Worm (Caenorhabditis elegans): ENCODE measurements around the gene nhr-145.

Gene nhr-145

DNA sequence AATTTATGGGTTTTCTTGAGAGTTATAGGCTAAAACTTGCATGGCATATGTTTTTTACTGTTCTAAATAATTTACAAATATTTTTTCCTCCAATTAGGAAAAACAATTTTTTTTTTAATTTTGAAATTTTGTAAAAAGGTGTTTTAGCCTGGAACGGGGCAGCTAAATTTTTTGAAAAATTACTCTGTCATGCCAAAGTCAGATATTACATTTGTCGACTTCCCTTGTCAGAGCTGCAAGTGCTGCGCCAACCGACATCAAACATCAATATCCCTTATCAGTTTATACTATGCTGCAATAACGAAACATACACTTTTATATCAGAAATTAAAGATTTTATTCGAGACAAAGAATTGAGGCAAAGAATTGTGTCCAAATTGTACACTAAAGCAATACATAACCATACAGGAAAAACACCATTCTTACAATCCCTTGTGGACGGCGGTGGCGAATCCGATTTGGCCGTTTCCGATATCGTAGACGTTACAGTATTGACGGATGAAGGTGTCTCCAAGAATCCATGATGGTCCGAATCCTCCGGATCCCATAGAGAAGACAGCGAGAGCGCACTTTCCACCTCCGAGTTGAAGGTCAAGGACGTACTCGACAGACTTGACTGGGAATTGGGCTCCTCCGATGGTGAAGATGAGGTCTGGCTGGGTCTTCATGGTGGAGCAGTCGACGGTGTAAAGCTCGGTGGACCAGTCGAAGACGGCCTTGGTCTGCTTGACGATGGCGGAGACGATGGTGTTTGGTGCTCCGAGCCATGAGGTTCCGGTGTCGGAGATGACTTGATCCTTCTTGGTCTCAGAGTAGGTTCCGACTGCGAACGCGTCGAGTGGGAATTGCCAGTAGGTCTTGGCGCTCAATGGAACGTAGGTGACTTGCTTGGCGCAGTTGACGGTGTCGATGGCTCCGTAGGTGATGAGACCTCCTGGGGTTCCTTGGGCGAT lies 38.1 kb upstream of the nhr-145 start:
- TF ChIP-seq arid-1 (GFP tag; conservative IDR thresholded peaks at IDR 0.05) = no peak
- no peak for TF ChIP-seq egl-43 (GFP tag; IDR thresholded peaks at IDR 0.05)
- TF ChIP-seq pha-4 (GFP tag; IDR thresholded peaks at IDR 0.05) = peak; percentile 35; the same call in 1 of the 2 replicates
- TF ChIP-seq pha-4 (tag; optimal IDR thresholded peaks at IDR 0.05) = no peak
- no peak for TF ChIP-seq nhr-237 (tag; optimal IDR thresholded peaks at IDR 0.05)
- no peak for TF ChIP-seq lin-29 (GFP tag; IDR thresholded peaks at IDR 0.05)
- TF ChIP-seq mep-1 (tag; optimal IDR thresholded peaks at IDR 0.05) = peak; percentile 11
- TF ChIP-seq dve-1 (tag; optimal IDR thresholded peaks at IDR 0.05; ENCODE audit: insufficient read depth) = peak; percentile 80
- TF ChIP-seq duxl-1 (tag; optimal IDR thresholded peaks at IDR 0.05; ENCODE audit: poor library complexity) = no peak
- no peak for TF ChIP-seq lin-1 (GFP tag; IDR thresholded peaks at IDR 0.05)
- no peak for TF ChIP-seq Y5F2A.4 (GFP tag; optimal IDR thresholded peaks at IDR 0.05)
- TF ChIP-seq dmd-6 (GFP tag; IDR thresholded peaks at IDR 0.05) = peak; percentile 29; the same call in 1 of the 2 replicates
- TF ChIP-seq lin-39 (tag; optimal IDR thresholded peaks at IDR 0.05) = no peak
- TF ChIP-seq ceh-28 (tag; optimal IDR thresholded peaks at IDR 0.05) = no peak
- TF ChIP-seq Y48G9A.11 (GFP tag; IDR thresholded peaks at IDR 0.05) = no peak
- no peak for TF ChIP-seq F26F4.8 (GFP tag; conservative IDR thresholded peaks at IDR 0.05)
- TF ChIP-seq daf-8 (GFP tag; IDR thresholded peaks at IDR 0.05) = no peak
- TF ChIP-seq set-16 (GFP tag; IDR thresholded peaks at IDR 0.05) = peak; percentile 80
- TF ChIP-seq nhr-102 (tag; optimal IDR thresholded peaks at IDR 0.05) = peak; percentile 22
- no peak for TF ChIP-seq F37D6.2 (tag; optimal IDR thresholded peaks at IDR 0.05)
- TF ChIP-seq zfp-3 (GFP tag; conservative IDR thresholded peaks at IDR 0.05) = peak; percentile 83; the same call in 1 of the 2 replicates
- TF ChIP-seq unc-62 (GFP tag; optimal IDR thresholded peaks at IDR 0.05 in 1 of 2) = peak in 1 of 2 experiments; percentile 59
- TF ChIP-seq unc-62 (tag; optimal IDR thresholded peaks at IDR 0.05) = no peak
- peak; percentile 26 for TF ChIP-seq pqm-1 (tag; optimal IDR thresholded peaks at IDR 0.05)
- no peak for TF ChIP-seq fos-1 (tag; optimal IDR thresholded peaks at IDR 0.05)
- TF ChIP-seq mdt-29 (GFP tag; IDR thresholded peaks at IDR 0.05) = no peak
- no peak for TF ChIP-seq D1046.2 (GFP tag; IDR thresholded peaks at IDR 0.05)
- no peak for TF ChIP-seq spr-1 (tag; optimal IDR thresholded peaks at IDR 0.05)
- TF ChIP-seq aha-1 (tag) = peak; percentile 91
- no peak for TF ChIP-seq sdz-12 (GFP tag; optimal IDR thresholded peaks at IDR 0.05)
- TF ChIP-seq dmd-9 (GFP tag; IDR thresholded peaks at IDR 0.05) = no peak
- TF ChIP-seq nhr-25 (tag; optimal IDR thresholded peaks at IDR 0.05; ENCODE audit: borderline replicate concordance, insufficient read depth) = no peak
- no peak for TF ChIP-seq Y75B8A.6 (GFP tag; IDR thresholded peaks at IDR 0.05)
- no peak for TF ChIP-seq unc-130 (GFP tag; optimal IDR thresholded peaks at IDR 0.05)
- no peak for TF ChIP-seq snpc-1.2 (GFP tag; IDR thresholded peaks at IDR 0.05)
- no peak for TF ChIP-seq ceh-62 (tag; optimal IDR thresholded peaks at IDR 0.05)
- TF ChIP-seq zip-11 (GFP tag; IDR thresholded peaks at IDR 0.05) = no peak
- TF ChIP-seq aly-2 (tag; optimal IDR thresholded peaks at IDR 0.05) = peak; percentile 96
- no peak for TF ChIP-seq madf-9 (GFP tag; conservative IDR thresholded peaks at IDR 0.05)
- no peak for TF ChIP-seq saeg-2 (GFP tag; IDR thresholded peaks at IDR 0.05)
- no peak for TF ChIP-seq hmg-1.1 (GFP tag; IDR thresholded peaks at IDR 0.05)
- TF ChIP-seq zip-2 (tag; optimal IDR thresholded peaks at IDR 0.05) = no peak
- TF ChIP-seq hlh-11 (tag; optimal IDR thresholded peaks at IDR 0.05) = peak; percentile 46
- no peak for TF ChIP-seq unc-39 (tag; optimal IDR thresholded peaks at IDR 0.05)
- no peak for TF ChIP-seq nhr-111 (GFP tag; optimal IDR thresholded peaks at IDR 0.05)
- peak; percentile 61 for TF ChIP-seq mes-2 (tag; optimal IDR thresholded peaks at IDR 0.05; ENCODE audit: poor library complexity, severe bottlenecking)
- peak; percentile 29 for TF ChIP-seq nhr-77 (tag; optimal IDR thresholded peaks at IDR 0.05)
- TF ChIP-seq ceh-20 (GFP tag; IDR thresholded peaks at IDR 0.05) = no peak
- TF ChIP-seq zfp-2 (tag; optimal IDR thresholded peaks at IDR 0.05) = no peak

Measured in whole organism, L4 larva.